Worm (Caenorhabditis elegans): Measurements from ENCODE around the gene W04G3.5.
A peak's percentile ranks its signal among the peaks of the same experiment; 100 is the strongest.

W04G3.5 gene

DNA sequence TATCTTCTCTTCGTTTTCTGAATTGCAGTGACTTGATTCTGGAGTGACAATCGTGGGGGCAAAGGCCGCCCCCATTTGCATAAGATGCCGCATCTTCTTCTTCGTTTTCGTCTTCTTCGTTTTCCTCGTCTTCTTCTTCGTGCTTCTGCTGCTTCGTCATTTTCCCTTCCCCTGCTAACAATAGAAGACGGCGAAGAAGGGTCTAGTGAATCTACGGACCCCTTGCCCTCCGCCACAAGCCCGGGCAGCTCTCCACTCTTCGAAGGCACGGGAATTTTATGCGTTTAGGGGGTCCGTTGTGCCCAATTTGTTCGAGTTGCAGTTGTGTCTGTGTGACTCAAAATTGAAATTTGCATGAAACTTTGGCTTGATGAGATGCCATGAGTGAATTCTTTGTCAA lies 41.6 kb upstream of the W04G3.5 start:
- TF ChIP-seq skn-1 (tag; optimal IDR thresholded peaks at IDR 0.05) (no peak), mbf-1 (tag; optimal IDR thresholded peaks at IDR 0.05) (no peak), nhr-129 (tag; optimal IDR thresholded peaks at IDR 0.05) (no peak), fos-1 (tag; optimal IDR thresholded peaks at IDR 0.05) (no peak), ZK546.5 (tag; optimal IDR thresholded peaks at IDR 0.05) (no peak), lsy-2 (tag; optimal IDR thresholded peaks at IDR 0.05) (no peak), unc-39 (tag; optimal IDR thresholded peaks at IDR 0.05) (no peak), C34F6.9 (tag; optimal IDR thresholded peaks at IDR 0.05) (no peak), nhr-25 (tag; optimal IDR thresholded peaks at IDR 0.05) (no peak), ceh-82 (tag; optimal IDR thresholded peaks at IDR 0.05) (no peak), gmeb-1 (tag; optimal IDR thresholded peaks at IDR 0.05) (no peak), nhr-23 (tag; optimal IDR thresholded peaks at IDR 0.05) (no peak), unc-62 (GFP tag; optimal IDR thresholded peaks at IDR 0.05) (no peak), R02D3.7 (tag; optimal IDR thresholded peaks at IDR 0.05) (no peak), ceh-16 (tag; optimal IDR thresholded peaks at IDR 0.05) (no peak)

DNA sequence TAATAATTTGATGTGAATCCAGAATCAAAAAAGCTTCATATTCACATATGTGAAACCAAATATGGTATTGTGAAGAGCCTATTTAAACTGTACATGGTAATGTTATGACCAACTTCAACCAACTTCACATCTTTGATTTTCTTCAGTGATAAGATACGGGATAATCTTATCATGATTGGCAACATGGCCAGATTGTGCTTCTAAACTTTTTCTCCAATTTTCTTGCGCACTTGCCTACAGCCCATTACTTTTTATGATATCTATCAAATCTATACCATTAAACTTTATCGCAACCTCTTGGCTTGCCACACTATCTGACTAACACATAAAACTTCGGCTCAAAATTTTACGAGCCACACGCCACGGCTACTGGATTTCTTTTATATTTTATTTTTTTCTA lies 41.0 kb upstream of the W04G3.5 start:
- no peak for TF ChIP-seq gmeb-1 (tag; optimal IDR thresholded peaks at IDR 0.05)
- no peak for TF ChIP-seq elt-1 (tag; optimal IDR thresholded peaks at IDR 0.05)
- no peak for TF ChIP-seq ama-1 (optimal IDR thresholded peaks at IDR 0.05)
- no peak for TF ChIP-seq elt-3 (tag; optimal IDR thresholded peaks at IDR 0.05)
- TF ChIP-seq lsy-2 (tag; optimal IDR thresholded peaks at IDR 0.05), result no peak
- no peak for TF ChIP-seq skn-1 (tag; optimal IDR thresholded peaks at IDR 0.05)
- no peak for TF ChIP-seq unc-62 (GFP tag; optimal IDR thresholded peaks at IDR 0.05)
- TF ChIP-seq nhr-6 (tag; optimal IDR thresholded peaks at IDR 0.05), result no peak
- no peak for TF ChIP-seq blmp-1 (tag; optimal IDR thresholded peaks at IDR 0.05; ENCODE audit: insufficient read depth)
- no peak for TF ChIP-seq nhr-25 (tag; optimal IDR thresholded peaks at IDR 0.05)
- TF ChIP-seq ceh-82 (tag; optimal IDR thresholded peaks at IDR 0.05), result no peak
- no peak for TF ChIP-seq unc-39 (tag; optimal IDR thresholded peaks at IDR 0.05)
- no peak for TF ChIP-seq nhr-21 (tag; optimal IDR thresholded peaks at IDR 0.05)
- no peak for TF ChIP-seq Y55F3AM.14 (GFP tag; optimal IDR thresholded peaks at IDR 0.05)
- TF ChIP-seq fos-1 (tag; optimal IDR thresholded peaks at IDR 0.05), result no peak
- TF ChIP-seq nhr-10 (tag; optimal IDR thresholded peaks at IDR 0.05), result no peak
- TF ChIP-seq mbf-1 (tag; optimal IDR thresholded peaks at IDR 0.05), result no peak
- TF ChIP-seq sma-3 (GFP tag; optimal IDR thresholded peaks at IDR 0.05), result no peak
- TF ChIP-seq peb-1 (tag; optimal IDR thresholded peaks at IDR 0.05), result no peak

DNA sequence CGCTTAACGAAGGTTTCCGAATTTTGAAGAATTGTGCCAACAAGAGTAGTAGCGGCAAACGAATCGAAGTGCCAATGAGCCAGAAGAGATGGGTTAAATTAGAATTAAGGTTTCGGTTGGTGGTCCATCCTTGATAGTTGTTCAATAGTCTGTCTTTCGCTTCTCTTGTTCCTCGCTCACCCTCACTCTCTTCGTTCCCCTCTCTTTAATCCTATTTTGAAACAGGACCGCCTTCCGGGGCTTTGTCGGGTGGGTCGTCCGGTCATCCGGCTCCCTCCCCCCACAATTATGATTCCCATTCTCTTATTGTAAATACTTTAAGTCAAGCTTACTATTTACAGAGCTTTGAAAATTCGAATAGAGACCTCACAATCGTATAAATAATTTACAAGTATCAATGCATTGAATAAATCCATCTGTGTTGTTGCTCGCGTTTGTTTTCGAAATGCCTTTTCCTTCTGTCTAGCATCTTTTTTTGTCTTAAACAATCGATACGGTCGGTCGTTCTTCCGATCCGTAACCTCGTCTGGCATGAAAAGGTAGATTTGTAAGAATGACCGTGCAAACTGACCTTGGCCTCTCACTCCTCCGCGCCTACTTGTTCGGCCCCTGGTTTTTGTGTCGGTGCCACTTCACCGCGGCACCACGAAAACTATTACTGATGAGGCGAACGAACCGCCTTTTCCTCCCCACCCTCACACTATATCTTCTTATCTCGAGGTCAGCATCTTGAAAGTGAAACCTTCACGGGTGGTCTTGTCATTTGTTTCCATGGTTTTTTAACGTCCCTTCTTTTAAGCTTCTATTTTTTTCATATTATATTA lies 40.1 kb upstream of the W04G3.5 start:
- TF ChIP-seq blmp-1 (tag; optimal IDR thresholded peaks at IDR 0.05; ENCODE audit: insufficient read depth), result peak; percentile 63
- no peak for TF ChIP-seq sem-4 (tag; optimal IDR thresholded peaks at IDR 0.05)
- no peak for TF ChIP-seq alr-1 (tag; optimal IDR thresholded peaks at IDR 0.05)
- no peak for TF ChIP-seq skn-1 (tag; optimal IDR thresholded peaks at IDR 0.05)
- no peak for TF ChIP-seq F13H6.1 (tag; optimal IDR thresholded peaks at IDR 0.05)
- TF ChIP-seq peb-1 (tag; optimal IDR thresholded peaks at IDR 0.05), result no peak
- TF ChIP-seq ztf-4 (tag; optimal IDR thresholded peaks at IDR 0.05), result no peak
- peak; percentile 64 for TF ChIP-seq ceh-16 (tag; optimal IDR thresholded peaks at IDR 0.05)
- no peak for TF ChIP-seq ZK546.5 (tag; optimal IDR thresholded peaks at IDR 0.05)
- TF ChIP-seq elt-3 (tag; optimal IDR thresholded peaks at IDR 0.05), result no peak
- no peak for TF ChIP-seq nhr-237 (tag; optimal IDR thresholded peaks at IDR 0.05)
- TF ChIP-seq crh-2 (tag; optimal IDR thresholded peaks at IDR 0.05), result no peak
- TF ChIP-seq mbf-1 (tag; optimal IDR thresholded peaks at IDR 0.05), result no peak
- no peak for TF ChIP-seq ztf-11 (tag; optimal IDR thresholded peaks at IDR 0.05)
- peak; percentile 12 for TF ChIP-seq nhr-25 (tag; optimal IDR thresholded peaks at IDR 0.05)
- no peak for TF ChIP-seq nhr-11 (tag; optimal IDR thresholded peaks at IDR 0.05)
- no peak for TF ChIP-seq C34F6.9 (tag; optimal IDR thresholded peaks at IDR 0.05)
- no peak for TF ChIP-seq sma-3 (GFP tag; optimal IDR thresholded peaks at IDR 0.05)

DNA sequence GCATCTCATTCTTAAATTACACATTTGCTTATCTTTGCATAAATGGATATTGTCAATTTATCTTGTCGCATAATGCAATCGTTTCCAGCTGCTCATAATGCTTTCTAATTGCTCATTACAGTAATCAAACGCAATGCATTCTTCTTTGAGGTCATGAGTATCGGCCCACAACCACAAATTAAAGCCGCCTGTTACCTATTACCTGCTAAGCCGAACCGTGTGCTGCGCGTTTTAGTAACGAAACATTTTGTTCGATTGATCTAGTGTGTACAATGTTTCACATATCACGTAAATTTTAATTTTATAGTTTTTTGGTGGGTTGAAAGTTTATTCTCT lies 39.5 kb upstream of the W04G3.5 start:
- TF ChIP-seq egl-27 (tag; optimal IDR thresholded peaks at IDR 0.05) (no peak), peb-1 (tag; optimal IDR thresholded peaks at IDR 0.05) (no peak), ZK546.5 (tag; optimal IDR thresholded peaks at IDR 0.05) (no peak), nhr-10 (tag; optimal IDR thresholded peaks at IDR 0.05) (no peak), gmeb-1 (tag; optimal IDR thresholded peaks at IDR 0.05) (no peak), aly-2 (tag; optimal IDR thresholded peaks at IDR 0.05) (no peak), mdl-1 (tag; optimal IDR thresholded peaks at IDR 0.05) (no peak), nhr-25 (tag; optimal IDR thresholded peaks at IDR 0.05) (no peak), sma-9 (GFP tag; optimal IDR thresholded peaks at IDR 0.05) (no peak), sma-9 (tag; optimal IDR thresholded peaks at IDR 0.05) (no peak)
